Fruit fly (Drosophila melanogaster) whole organism, wandering third instar larva: Measurements from ENCODE around the gene CG2983.

Experiments used
- Abd-B ChIP-seq: fragments of >200 bp; optimal IDR thresholded peaks from 2 replicates; lab custom pipeline; 2017; ENCODE audit warnings: missing biosample characterization, missing genetic modification characterization
- CG9705 ChIP-seq: fragments of 200-800 bp; sonication (Bioruptor generic); optimal IDR thresholded peaks from 2 replicates; lab custom pipeline; 2018; ENCODE audit warnings: missing biosample characterization, mild to moderate bottlenecking, missing genetic modification characterization
- CrebA ChIP-seq: fragments of 200-800 bp; sonication (Bioruptor generic); optimal IDR thresholded peaks from 2 replicates; lab custom pipeline; 2016; ENCODE audit warnings: missing biosample characterization, mild to moderate bottlenecking, missing genetic modification characterization, borderline replicate concordance
- Dfd ChIP-seq: fragments of >200 bp; optimal IDR thresholded peaks from 2 replicates; lab custom pipeline; 2017; ENCODE audit warnings: missing biosample characterization, missing genetic modification characterization
- Dif ChIP-seq: fragments of 200-275, 200-300 bp; sonication (Bioruptor generic); optimal IDR thresholded peaks from 2 replicates; lab custom pipeline; 2018; ENCODE audit warnings: missing biosample characterization, missing genetic modification characterization; ENCODE audit not compliant: partially characterized antibody
- GATAd ChIP-seq: sonication (Bioruptor generic); optimal IDR thresholded peaks from 2 replicates; lab custom pipeline; 2016; ENCODE audit warnings: missing biosample characterization, missing genetic modification characterization
- Hnf4 ChIP-seq: fragments of 200-800 bp; sonication (Bioruptor generic); optimal IDR thresholded peaks from 2 replicates; lab custom pipeline; 2016; ENCODE audit warnings: missing biosample characterization, mild to moderate bottlenecking, missing genetic modification characterization
- Hr78 ChIP-seq: fragments of >200 bp; optimal IDR thresholded peaks from 2 replicates; lab custom pipeline; 2017; ENCODE audit warnings: missing biosample characterization, missing genetic modification characterization
- Hr83 ChIP-seq: fragments of 200-300 bp; sonication (Bioruptor generic); optimal IDR thresholded peaks from 2 replicates; lab custom pipeline; 2016; ENCODE audit warnings: missing biosample characterization, mild to moderate bottlenecking, missing genetic modification characterization, moderate library complexity; ENCODE audit not compliant: poor library complexity, severe bottlenecking
- Jra ChIP-seq: sonication (Bioruptor generic); optimal IDR thresholded peaks from 2 replicates; lab custom pipeline; 2016; ENCODE audit warnings: missing biosample characterization, missing genetic modification characterization
- Myc ChIP-seq: fragments of >200 bp; optimal IDR thresholded peaks from 2 replicates; lab custom pipeline; 2017
- N ChIP-seq: fragments of >200 bp; optimal IDR thresholded peaks from 2 replicates; lab custom pipeline; 2018; ENCODE audit warnings: missing biosample characterization, missing external identifiers, missing genetic modification characterization
- OdsH ChIP-seq: fragments of 200-800 bp; sonication (Bioruptor generic); optimal IDR thresholded peaks from 2 replicates; lab custom pipeline; 2016; ENCODE audit warnings: missing biosample characterization, mild to moderate bottlenecking, missing genetic modification characterization
- Rel ChIP-seq, 2 experiments: fragments of 200-800 bp; sonication (Bioruptor generic) in 1 of 2; optimal IDR thresholded peaks; 2 replicates in 1 of 2; 3 replicates in 1 of 2; lab custom pipeline; 2016 to 2019; ENCODE audit warnings: mild to moderate bottlenecking in 2 of 2, missing biosample characterization in 2 of 2, missing genetic modification characterization in 2 of 2, moderate library complexity in 1 of 2
- Sp1 ChIP-seq: fragments of 200-800 bp; sonication (Bioruptor generic); optimal IDR thresholded peaks from 3 replicates; lab custom pipeline; 2019; ENCODE audit warnings: missing biosample characterization, mild to moderate bottlenecking, missing genetic modification characterization, moderate library complexity
- Vsx2 ChIP-seq: fragments of 200-300, 225-300 bp; sonication (Bioruptor generic); optimal IDR thresholded peaks from 2 replicates; lab custom pipeline; 2018; ENCODE audit warnings: missing biosample characterization, missing genetic modification characterization; ENCODE audit not compliant: partially characterized antibody
- br ChIP-seq: fragments of 200-800 bp; sonication (Bioruptor generic); optimal IDR thresholded peaks from 2 replicates; lab custom pipeline; 2016; ENCODE audit warnings: missing biosample characterization, missing genetic modification characterization
- brk ChIP-seq: fragments of 200-800 bp; sonication (Bioruptor generic); optimal IDR thresholded peaks from 2 replicates; lab custom pipeline; 2016; ENCODE audit warnings: missing biosample characterization, mild to moderate bottlenecking, missing genetic modification characterization
- dl ChIP-seq, 2 experiments: fragments of 175-275, 200-275 bp in 1 of 2; fragments of 200-275 bp in 1 of 2; sonication (Bioruptor generic); optimal IDR thresholded peaks; lab custom pipeline; 2018; ENCODE audit warnings: mild to moderate bottlenecking in 2 of 2, missing biosample characterization in 2 of 2, missing genetic modification characterization in 2 of 2, moderate library complexity in 2 of 2; ENCODE audit not compliant: partially characterized antibody in 2 of 2, insufficient read depth in 1 of 2
- dsf ChIP-seq: sonication (Bioruptor generic); optimal IDR thresholded peaks from 2 replicates; lab custom pipeline; 2016; ENCODE audit warnings: missing biosample characterization, missing genetic modification characterization, borderline replicate concordance
- ey ChIP-seq: fragments of 200-800 bp; sonication (Bioruptor generic); optimal IDR thresholded peaks from 2 replicates; lab custom pipeline; 2016; ENCODE audit warnings: missing biosample characterization, missing genetic modification characterization
- foxo ChIP-seq, 2 experiments: fragments of 200-800 bp; sonication (Bioruptor generic); optimal IDR thresholded peaks; 2 replicates in 1 of 2; 3 replicates in 1 of 2; lab custom pipeline; 2016 to 2017; ENCODE audit warnings: missing biosample characterization in 2 of 2, missing genetic modification characterization in 2 of 2
- fru ChIP-seq: fragments of 200-800 bp; sonication (Bioruptor generic); optimal IDR thresholded peaks from 3 replicates; lab custom pipeline; 2016; ENCODE audit warnings: missing biosample characterization, mild to moderate bottlenecking, missing genetic modification characterization
- jim ChIP-seq: fragments of 175-275, 200-325 bp; sonication (Bioruptor generic); optimal IDR thresholded peaks from 2 replicates; lab custom pipeline; 2016; ENCODE audit warnings: missing biosample characterization, mild to moderate bottlenecking, missing genetic modification characterization
- lola ChIP-seq: fragments of >200 bp; optimal IDR thresholded peaks from 2 replicates; lab custom pipeline; 2017; ENCODE audit warnings: missing biosample characterization, missing genetic modification characterization
- pan ChIP-seq: fragments of >200 bp; optimal IDR thresholded peaks from 2 replicates; lab custom pipeline; 2017
- psq ChIP-seq: fragments of 200-800 bp; sonication (Bioruptor generic); optimal IDR thresholded peaks from 3 replicates; lab custom pipeline; 2017; ENCODE audit warnings: missing biosample characterization, mild to moderate bottlenecking, missing genetic modification characterization, moderate library complexity
- sage ChIP-seq: fragments of 200-800 bp; sonication (Bioruptor generic); optimal IDR thresholded peaks from 2 replicates; lab custom pipeline; 2016; ENCODE audit warnings: missing biosample characterization, mild to moderate bottlenecking, missing genetic modification characterization
- sv ChIP-seq: fragments of 200-800 bp; sonication (Bioruptor generic); optimal IDR thresholded peaks from 3 replicates; lab custom pipeline; 2016; ENCODE audit warnings: missing biosample characterization, missing genetic modification characterization
- tai ChIP-seq: sonication (Bioruptor generic); optimal IDR thresholded peaks from 2 replicates; lab custom pipeline; 2016; ENCODE audit warnings: missing biosample characterization, missing genetic modification characterization
- woc ChIP-seq: sonication (Bioruptor generic); optimal IDR thresholded peaks from 2 replicates; lab custom pipeline; 2016; ENCODE audit warnings: missing biosample characterization, mild to moderate bottlenecking, missing genetic modification characterization

Gene CG2983

dm6 chr2L:2837742-2838461 lies 9.5 kb upstream of the CG2983 start, which contains the start of the genes CG3119 and Cpr23B:
TSS of gene CG3119 (minus strand) at chr2L:2837833.
TSS of gene Cpr23B (plus strand) at chr2L:2838411.
- TF ChIP-seq fru (GFP tag; lab: Kevin White, UChicago), result no peak

dm6 chr2L:2839850-2840249 lies 7.6 kb upstream of the CG2983 start, which contains the start of gene CG2975:
TSS of gene CG2975 (plus strand) at chr2L:2840124.
- TF ChIP-seq psq, result no peak
- no peak for TF ChIP-seq jim (GFP tag; lab: Kevin White, UChicago)
- TF ChIP-seq brk (GFP tag; lab: Kevin White, UChicago), result no peak
- no peak for TF ChIP-seq Vsx2
- TF ChIP-seq Hnf4 (GFP tag; lab: Kevin White, UChicago), result no peak
- TF ChIP-seq lola, result no peak
- no peak for TF ChIP-seq foxo (GFP tag; optimal IDR thresholded peaks at IDR 0.05; lab: Kevin White, UChicago)
- TF ChIP-seq OdsH (GFP tag; lab: Kevin White, UChicago), result no peak

dm6 chr2L:2840311-2840710 lies 7.1 kb upstream of the CG2983 start:
- no peak for TF ChIP-seq N (GFP tag; lab: Kevin White, UChicago)

dm6 chr2L:2844413-2844812 lies 3.0 kb upstream of the CG2983 start, which contains the start of gene CG18558:
TSS of gene CG18558 (minus strand) at chr2L:2844513.
- no peak for TF ChIP-seq dl (GFP tag; optimal IDR thresholded peaks at IDR 0.05; lab: Kevin White, UChicago; ENCODE audit: insufficient read depth in 1 of 2, partially characterized antibody in 2 of 2)
- no peak for TF ChIP-seq foxo (GFP tag; optimal IDR thresholded peaks at IDR 0.05; lab: Kevin White, UChicago)
- no peak for TF ChIP-seq sage (GFP tag; lab: Kevin White, UChicago)
- no peak for TF ChIP-seq sv (GFP tag; lab: Kevin White, UChicago)
- no peak for TF ChIP-seq psq
- TF ChIP-seq Dfd (GFP tag; lab: Kevin White, UChicago), result no peak
- no peak for TF ChIP-seq br (GFP tag; lab: Kevin White, UChicago)
- TF ChIP-seq dsf (GFP tag; lab: Kevin White, UChicago), result no peak
- TF ChIP-seq Sp1, result no peak
- no peak for TF ChIP-seq ey
- TF ChIP-seq Myc (lab: Kevin White, UChicago), result no peak
- TF ChIP-seq CG9705 (GFP tag; lab: Kevin White, UChicago), result no peak
- no peak for TF ChIP-seq Hr83 (GFP tag; lab: Kevin White, UChicago)
- TF ChIP-seq OdsH (GFP tag; lab: Kevin White, UChicago), result no peak
- TF ChIP-seq Rel (GFP tag; optimal IDR thresholded peaks at IDR 0.05; lab: Kevin White, UChicago), result no peak
- no peak for TF ChIP-seq Rel (tag; optimal IDR thresholded peaks at IDR 0.05; lab: Kevin White, UChicago)
- no peak for TF ChIP-seq GATAd (GFP tag; lab: Kevin White, UChicago)
- TF ChIP-seq Jra (GFP tag; lab: Kevin White, UChicago), result no peak

dm6 chr2L:2845634-2846033 lies 1.8 kb upstream of the CG2983 start, which contains the start of gene CG18557:
TSS of gene CG18557 (minus strand) at chr2L:2845734.
- TF ChIP-seq lola, result no peak
- no peak for TF ChIP-seq Rel (GFP tag; optimal IDR thresholded peaks at IDR 0.05; lab: Kevin White, UChicago)
- TF ChIP-seq Rel (tag; optimal IDR thresholded peaks at IDR 0.05; lab: Kevin White, UChicago), result peak; percentile 31
- no peak for TF ChIP-seq foxo (GFP tag; optimal IDR thresholded peaks at IDR 0.05; lab: Kevin White, UChicago)
- no peak for TF ChIP-seq Jra (GFP tag; lab: Kevin White, UChicago)
- peak; percentile 1 for TF ChIP-seq fru (GFP tag; lab: Kevin White, UChicago)

dm6 chr2L:2851589-2851988 lies 4.2 kb downstream of the CG2983 start:
- no peak for TF ChIP-seq Abd-B (GFP tag; lab: Kevin White, UChicago)
- no peak for TF ChIP-seq CrebA (GFP tag; lab: Kevin White, UChicago)
- TF ChIP-seq Jra (GFP tag; lab: Kevin White, UChicago), result no peak
- TF ChIP-seq Hnf4 (GFP tag; lab: Kevin White, UChicago), result no peak
- TF ChIP-seq Myc (lab: Kevin White, UChicago), result no peak
- no peak for TF ChIP-seq tai (GFP tag; lab: Kevin White, UChicago)
- no peak for TF ChIP-seq sv (GFP tag; lab: Kevin White, UChicago)
- TF ChIP-seq Sp1, result no peak
- TF ChIP-seq pan (lab: Kevin White, UChicago), result no peak
- no peak for TF ChIP-seq brk (GFP tag; lab: Kevin White, UChicago)
- no peak for TF ChIP-seq Dif (GFP tag; lab: Kevin White, UChicago)
- TF ChIP-seq woc (GFP tag; lab: Kevin White, UChicago), result no peak
- TF ChIP-seq Hr78 (GFP tag; lab: Kevin White, UChicago), result no peak
- TF ChIP-seq Dfd (GFP tag; lab: Kevin White, UChicago), result no peak
- no peak for TF ChIP-seq fru (GFP tag; lab: Kevin White, UChicago)
